Worm (Caenorhabditis elegans): ENCODE results near the gene C49C3.10.
"Not testable (repeated sequence)": the region's sequence is repeated elsewhere in the genome, so short reads cannot be mapped to it uniquely, and the experiment has no call there.

The C49C3.10 gene

DNA sequence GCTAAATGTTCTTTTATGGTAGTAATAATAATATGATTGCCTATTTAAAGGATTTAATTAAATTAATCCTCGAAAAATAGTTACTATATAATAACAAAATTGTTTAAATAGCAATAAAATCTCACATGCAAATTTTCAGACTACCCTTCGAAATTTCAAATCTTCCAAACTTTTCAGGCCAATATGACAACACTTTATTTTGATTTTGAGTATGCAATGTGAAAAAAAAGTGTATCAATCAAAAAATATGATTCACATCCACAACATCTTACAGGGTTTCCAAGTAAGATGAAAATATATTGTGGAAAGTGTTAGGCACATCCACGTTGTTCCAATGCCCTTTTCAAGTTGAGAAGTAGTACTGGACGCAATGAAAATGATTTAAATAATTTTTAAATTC, 26.9 kb downstream of the C49C3.10 start, which contains the start of gene snf-9:
Gene snf-9 (plus strand): TSS at position 301 of the 400 bp plus-strand sequence.
- no peak for TF ChIP-seq nhr-11 (tag; optimal IDR thresholded peaks at IDR 0.05)
- TF ChIP-seq nhr-237 (tag; optimal IDR thresholded peaks at IDR 0.05) = no peak
- no peak for TF ChIP-seq jun-1 (tag; optimal IDR thresholded peaks at IDR 0.05)
- no peak for TF ChIP-seq isw-1 (GFP tag; IDR thresholded peaks at IDR 0.05)
- no peak for TF ChIP-seq ets-5 (GFP tag; IDR thresholded peaks at IDR 0.05)
- no peak for TF ChIP-seq ceh-8 (GFP tag; optimal IDR thresholded peaks at IDR 0.05)
- TF ChIP-seq snu-23 (GFP tag; optimal IDR thresholded peaks at IDR 0.05) = no peak
- TF ChIP-seq rnt-1 (tag; optimal IDR thresholded peaks at IDR 0.05) = no peak
- no peak for TF ChIP-seq unc-86 (tag; optimal IDR thresholded peaks at IDR 0.05)
- no peak for TF ChIP-seq egl-13 (tag; optimal IDR thresholded peaks at IDR 0.05)
- TF ChIP-seq hpl-2 (GFP tag; optimal IDR thresholded peaks at IDR 0.05) = no peak
- no peak for TF ChIP-seq ztf-4 (tag; optimal IDR thresholded peaks at IDR 0.05)
- no peak for TF ChIP-seq unc-62 (GFP tag; optimal IDR thresholded peaks at IDR 0.05)
- TF ChIP-seq pax-3 (tag; optimal IDR thresholded peaks at IDR 0.05) = no peak
- no peak for TF ChIP-seq nhr-12 (tag; optimal IDR thresholded peaks at IDR 0.05)
- TF ChIP-seq fkh-10 (GFP tag; optimal IDR thresholded peaks at IDR 0.05) = no peak
- no peak for TF ChIP-seq lin-35 (GFP tag; optimal IDR thresholded peaks at IDR 0.05)
- no peak for TF ChIP-seq sox-4 (tag; optimal IDR thresholded peaks at IDR 0.05)

DNA sequence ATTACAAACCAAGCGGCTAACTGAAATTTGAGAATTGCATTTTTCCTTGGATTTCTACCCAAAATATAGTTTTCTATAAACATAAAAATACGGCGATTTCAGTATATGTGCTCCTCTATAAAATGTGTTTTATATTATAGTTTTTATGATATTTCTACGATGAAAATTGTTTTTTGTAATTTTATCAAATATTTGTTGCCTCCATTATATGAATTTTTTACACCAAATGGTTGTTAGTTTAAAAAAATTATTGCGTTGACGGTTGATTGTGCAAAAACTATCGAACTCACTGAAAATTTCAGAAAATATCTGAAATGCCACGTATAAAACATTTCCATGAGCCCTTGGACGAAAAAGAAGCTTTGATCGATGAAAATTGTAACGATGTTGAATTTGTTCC, 30.6 kb downstream of the C49C3.10 start, which contains the start of gene T28F3.9:
Gene T28F3.9 (plus strand): TSS at position 301 of the 400 bp plus-strand sequence.
- TF ChIP-seq hlh-4 (tag; optimal IDR thresholded peaks at IDR 0.05) (no peak), efl-1 (optimal IDR thresholded peaks at IDR 0.05) (no peak), efl-1 (GFP tag; optimal IDR thresholded peaks at IDR 0.05 in 1 of 2) (peak in 1 of 2 experiments; percentile 35)

DNA sequence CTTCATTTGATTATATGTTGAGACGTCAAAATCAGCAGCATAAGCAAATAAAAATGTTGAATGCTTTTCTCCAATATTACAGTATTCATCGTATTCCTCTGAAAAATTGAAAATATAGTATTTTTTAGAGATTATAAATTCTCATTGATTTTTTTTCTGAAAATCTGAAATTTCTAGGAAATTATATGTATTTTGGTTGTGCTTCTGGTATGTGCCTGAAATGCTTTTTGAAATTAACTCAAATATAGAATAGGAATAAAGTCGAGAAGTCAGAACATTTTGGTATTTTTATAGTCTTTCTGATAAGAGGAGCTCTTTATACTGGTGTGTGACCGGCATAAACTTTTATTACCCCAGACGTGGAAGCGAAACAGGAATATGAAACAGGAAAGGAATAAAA, 31.5 kb downstream of the C49C3.10 start, which contains the start of gene T28F3.8:
Gene T28F3.8 (minus strand): TSS at position 101 of the 400 bp plus-strand sequence.
- TF ChIP-seq nhr-12, zag-1, nhr-76 (tag; optimal IDR thresholded peaks at IDR 0.05): not testable (repeated sequence)

DNA sequence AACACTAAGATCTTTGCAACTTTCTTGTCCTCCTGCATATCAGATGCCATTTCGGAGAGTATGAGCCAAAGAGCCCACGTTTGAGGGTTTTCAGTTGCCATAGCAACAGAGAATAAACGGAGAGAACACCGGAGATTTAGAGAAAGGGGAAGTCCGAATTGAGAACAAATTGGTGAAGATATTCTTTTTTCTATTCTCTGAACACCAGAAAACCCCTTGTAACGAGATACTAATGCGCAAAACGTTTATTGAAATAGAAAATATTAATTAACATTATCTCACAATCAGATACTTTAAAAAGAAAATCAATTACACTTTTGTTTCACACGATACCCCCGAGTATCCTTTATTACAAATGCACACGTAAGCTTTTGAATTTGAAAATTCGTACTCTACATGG, 36.8 kb downstream of the C49C3.10 start, which contains the start of gene ifta-2:
Gene ifta-2 (minus strand): TSS at position 101 of the 400 bp plus-strand sequence.
- TF ChIP-seq nhr-20 (tag; optimal IDR thresholded peaks at IDR 0.05) = no peak
- TF ChIP-seq fkh-8 (tag; optimal IDR thresholded peaks at IDR 0.05) = peak; percentile 29

DNA sequence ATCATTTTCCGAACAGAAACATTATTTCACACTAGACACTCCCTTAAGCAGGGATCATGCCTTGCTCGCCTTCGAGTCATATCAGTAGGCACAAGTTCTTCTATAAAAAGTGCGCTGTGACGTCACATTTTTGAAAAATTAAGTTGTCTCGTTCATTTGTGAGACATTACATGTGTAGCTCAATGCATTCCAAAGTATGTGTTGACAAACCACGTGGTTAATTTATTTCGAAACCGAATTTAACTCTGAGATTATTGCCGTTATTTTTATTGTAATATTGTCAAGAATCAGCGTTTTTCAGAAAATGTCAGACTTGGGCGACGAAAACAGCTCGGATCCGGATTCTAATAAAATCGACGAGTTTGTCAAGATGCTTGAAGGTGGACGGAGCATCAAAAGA, 44.3 kb downstream of the C49C3.10 start, which contains the start of gene T28F3.5:
Gene T28F3.5 (plus strand): TSS at position 301 of the 400 bp plus-strand sequence.
- no peak for TF ChIP-seq irx-1 (tag; optimal IDR thresholded peaks at IDR 0.05)
- no peak for TF ChIP-seq snu-23 (GFP tag; optimal IDR thresholded peaks at IDR 0.05)
- no peak for TF ChIP-seq unc-130 (tag; optimal IDR thresholded peaks at IDR 0.05)
- no peak for TF ChIP-seq efl-1 (optimal IDR thresholded peaks at IDR 0.05)
- TF ChIP-seq efl-1 (GFP tag; optimal IDR thresholded peaks at IDR 0.05 in 1 of 2) = peak in 1 of 2 experiments; percentile 84
- TF ChIP-seq nhr-47 (tag; optimal IDR thresholded peaks at IDR 0.05) = no peak

DNA sequence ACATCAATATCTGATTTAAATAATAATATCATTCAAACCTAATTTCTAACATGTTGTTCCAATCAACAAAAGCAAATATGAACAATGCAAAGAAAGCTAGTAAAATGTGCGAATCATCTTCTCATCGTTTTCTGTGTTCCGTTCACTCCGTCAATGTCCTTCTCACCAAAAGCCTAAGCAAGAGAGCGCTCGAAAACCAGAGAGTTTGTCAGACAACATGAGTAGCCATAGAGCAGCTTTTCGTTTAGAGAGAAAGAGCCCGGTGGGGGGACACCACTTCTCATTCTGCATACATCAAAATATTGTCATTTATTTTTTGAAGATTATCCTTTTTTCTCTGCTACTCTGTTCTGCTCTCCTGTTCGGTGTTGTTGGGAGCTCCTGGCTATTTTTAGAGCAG, 45.1 kb downstream of the C49C3.10 start:
- no peak for TF ChIP-seq ztf-11 (tag; optimal IDR thresholded peaks at IDR 0.05)
- peak in 1 of 2 experiments; percentile 36 for TF ChIP-seq lin-35 (GFP tag; optimal IDR thresholded peaks at IDR 0.05)
- TF ChIP-seq jun-1 (tag; optimal IDR thresholded peaks at IDR 0.05) = no peak
- TF ChIP-seq efl-1 (optimal IDR thresholded peaks at IDR 0.05) = no peak
- peak in 1 of 2 experiments; percentile 77 for TF ChIP-seq efl-1 (GFP tag; optimal IDR thresholded peaks at IDR 0.05 in 1 of 2)
- TF ChIP-seq fkh-8 (tag; optimal IDR thresholded peaks at IDR 0.05) = peak; percentile 27
- no peak for TF ChIP-seq ztf-4 (tag; optimal IDR thresholded peaks at IDR 0.05)
- peak; percentile 62 for TF ChIP-seq dsc-1 (tag; optimal IDR thresholded peaks at IDR 0.05)
- no peak for TF ChIP-seq snpc-4 (tag; optimal IDR thresholded peaks at IDR 0.05)
- TF ChIP-seq mep-1 (tag; optimal IDR thresholded peaks at IDR 0.05) = no peak
- TF ChIP-seq nhr-237 (tag; optimal IDR thresholded peaks at IDR 0.05) = no peak
- TF ChIP-seq dpl-1 (GFP tag; optimal IDR thresholded peaks at IDR 0.05) = peak in 1 of 3 experiments; percentile 27
- peak; percentile 11 for TF ChIP-seq nhr-47 (tag; optimal IDR thresholded peaks at IDR 0.05)
